Fruit fly (Drosophila melanogaster) whole organism, embryonic: ENCODE measurements around the gene CG31287.
A peak's percentile ranks its signal among the peaks of the same experiment; 100 is the strongest.

Source experiments
- Atf-2 ChIP-seq: fragments of 200-800 bp; sonication (Bioruptor generic); optimal IDR thresholded peaks from 2 replicates; lab custom pipeline; 2016; ENCODE audit warnings: missing biosample characterization, missing genetic modification characterization
- BEAF-32 ChIP-seq: fragments of 200-800 bp; sonication (Bioruptor generic); optimal IDR thresholded peaks from 3 replicates; lab custom pipeline; 2017; ENCODE audit warnings: missing biosample characterization, missing genetic modification characterization, mild to moderate bottlenecking, moderate library complexity, missing genetic modification reagents
- CG10565 ChIP-seq: fragments of 200-800 bp; sonication (Bioruptor generic); optimal IDR thresholded peaks from 3 replicates; lab custom pipeline; 2016; ENCODE audit warnings: missing biosample characterization, mild to moderate bottlenecking, missing genetic modification characterization
- CG11247 ChIP-seq: fragments of 200-800 bp; sonication (Bioruptor generic); IDR thresholded peaks from 2 replicates; pipeline ENCODE4 v1.3.6; 2022; ENCODE audit warnings: missing biosample characterization, missing genetic modification characterization
- CG11504 ChIP-seq: fragments of 200-800 bp; sonication (Bioruptor generic); optimal IDR thresholded peaks from 3 replicates; lab custom pipeline; 2019; ENCODE audit warnings: missing biosample characterization, mild to moderate bottlenecking, missing genetic modification characterization, moderate library complexity
- CG13123 ChIP-seq: fragments of 200-800 bp; sonication (Bioruptor generic); optimal IDR thresholded peaks from 2 replicates; lab custom pipeline; 2016; ENCODE audit warnings: missing biosample characterization, missing genetic modification characterization
- CG13287 ChIP-seq: fragments of 200-800 bp; sonication (Bioruptor generic); IDR thresholded peaks from 2 replicates; pipeline ENCODE4 v1.3.6; 2022; ENCODE audit warnings: missing biosample characterization, missing genetic modification characterization; ENCODE audit not compliant: partially characterized antibody
- CG15696 ChIP-seq: fragments of 200-800 bp; sonication (Bioruptor generic); optimal IDR thresholded peaks from 2 replicates; lab custom pipeline; 2019; ENCODE audit warnings: missing biosample characterization, mild to moderate bottlenecking, missing genetic modification characterization, moderate library complexity
- CG16779 ChIP-seq: fragments of 200-800 bp; sonication (Bioruptor generic); IDR thresholded peaks from 2 replicates; pipeline ENCODE4 v1.3.6; 2022; ENCODE audit warnings: missing biosample characterization, missing genetic modification characterization
- CG1792 ChIP-seq: fragments of 200-800 bp; sonication (Bioruptor generic); optimal IDR thresholded peaks from 2 replicates; lab custom pipeline; 2016; ENCODE audit warnings: missing biosample characterization, missing genetic modification characterization
- CG2116 ChIP-seq: fragments of 200-800 bp; sonication (Bioruptor generic); optimal IDR thresholded peaks from 3 replicates; lab custom pipeline; 2018; ENCODE audit warnings: missing biosample characterization, mild to moderate bottlenecking, missing genetic modification characterization
- CG30403 ChIP-seq: fragments of 200-800 bp; sonication (Bioruptor generic); optimal IDR thresholded peaks from 3 replicates; lab custom pipeline; 2016; ENCODE audit warnings: missing biosample characterization, missing genetic modification characterization
- CG4282 ChIP-seq: fragments of 200-800 bp; sonication (Bioruptor generic); optimal IDR thresholded peaks from 2 replicates; lab custom pipeline; 2016; ENCODE audit warnings: missing biosample characterization, missing genetic modification characterization
- CG6254 ChIP-seq: fragments of 200-800 bp; sonication (Bioruptor generic); optimal IDR thresholded peaks from 3 replicates; lab custom pipeline; 2017; ENCODE audit warnings: mild to moderate bottlenecking, missing biosample characterization, missing genetic modification reagents, missing genetic modification characterization
- CG7928 ChIP-seq: fragments of 200-800 bp; sonication (Bioruptor generic); optimal IDR thresholded peaks from 2 replicates; lab custom pipeline; 2017; ENCODE audit warnings: missing biosample characterization, mild to moderate bottlenecking, missing genetic modification characterization
- CG7963 ChIP-seq: fragments of 200-800 bp; sonication (Bioruptor generic); IDR thresholded peaks from 3 replicates; pipeline ENCODE4 v1.3.6; 2022; ENCODE audit warnings: missing biosample characterization, missing genetic modification characterization; ENCODE audit not compliant: partially characterized antibody
- CG8089 ChIP-seq: fragments of 200-800 bp; sonication (Bioruptor generic); optimal IDR thresholded peaks from 3 replicates; lab custom pipeline; 2016; ENCODE audit warnings: missing biosample characterization, missing genetic modification characterization
- CG8359 ChIP-seq: fragments of 200-800 bp; sonication (Bioruptor generic); optimal IDR thresholded peaks from 2 replicates; lab custom pipeline; 2017; ENCODE audit warnings: missing biosample characterization, mild to moderate bottlenecking, missing genetic modification characterization, borderline replicate concordance
- CG8388 ChIP-seq: fragments of 200-800 bp; sonication (Bioruptor generic); optimal IDR thresholded peaks from 2 replicates; lab custom pipeline; 2019; ENCODE audit warnings: missing biosample characterization, mild to moderate bottlenecking, missing genetic modification characterization, moderate library complexity
- CG8765 ChIP-seq: fragments of 200-800 bp; sonication (Bioruptor generic); IDR thresholded peaks from 2 replicates; pipeline ENCODE4 v1.3.6; 2022; ENCODE audit warnings: missing biosample characterization, missing genetic modification characterization
- CG9727 ChIP-seq: fragments of 200-800 bp; sonication (Bioruptor generic); optimal IDR thresholded peaks from 3 replicates; lab custom pipeline; 2017; ENCODE audit warnings: missing biosample characterization, mild to moderate bottlenecking, missing genetic modification characterization
- CG9817 ChIP-seq: fragments of 200-800 bp; sonication (Bioruptor generic); optimal IDR thresholded peaks from 2 replicates; lab custom pipeline; 2018; ENCODE audit warnings: missing biosample characterization, mild to moderate bottlenecking, missing genetic modification characterization, moderate library complexity
- CG9876 ChIP-seq: fragments of 200-800 bp; sonication (Bioruptor generic); optimal IDR thresholded peaks from 2 replicates; lab custom pipeline; 2016; ENCODE audit warnings: missing biosample characterization, missing genetic modification characterization
- CTCF ChIP-seq: fragments of 200-800 bp; sonication (Bioruptor generic); optimal IDR thresholded peaks from 2 replicates; lab custom pipeline; 2017; ENCODE audit warnings: missing biosample characterization, mild to moderate bottlenecking, missing genetic modification characterization, moderate library complexity
- Dbx ChIP-seq: fragments of 200-800 bp; sonication (Bioruptor generic); IDR thresholded peaks from 3 replicates; pipeline ENCODE4 v1.3.6; 2022; ENCODE audit warnings: missing biosample characterization, missing genetic modification characterization
- Fer1 ChIP-seq: fragments of 200-800 bp; sonication (Bioruptor generic); optimal IDR thresholded peaks from 2 replicates; lab custom pipeline; 2017; ENCODE audit warnings: missing biosample characterization, mild to moderate bottlenecking, missing genetic modification characterization
- Hmx ChIP-seq: fragments of 200-800 bp; sonication (Bioruptor generic); optimal IDR thresholded peaks from 2 replicates; lab custom pipeline; 2016; ENCODE audit warnings: missing biosample characterization, missing genetic modification characterization
- Lpt ChIP-seq: fragments of >200 bp; optimal IDR thresholded peaks from 2 replicates; lab custom pipeline; 2018; ENCODE audit warnings: missing biosample characterization, missing genetic modification characterization
- Med ChIP-seq: fragments of 200-800 bp; sonication (Bioruptor generic); peaks from one replicate; lab custom pipeline; 2016; ENCODE audit warnings: missing biosample characterization, missing genetic modification characterization, mild to moderate bottlenecking, inconsistent platforms, moderate library complexity
- Meics ChIP-seq: fragments of 200-800 bp; sonication (Bioruptor generic); optimal IDR thresholded peaks from 2 replicates; lab custom pipeline; 2017; ENCODE audit warnings: missing biosample characterization, mild to moderate bottlenecking, missing genetic modification characterization
- Optix ChIP-seq: fragments of 200-800 bp; sonication (Bioruptor generic); IDR thresholded peaks from 3 replicates; pipeline ENCODE4 v1.3.6; 2022; ENCODE audit warnings: missing biosample characterization, missing genetic modification characterization
- Pdp1 ChIP-seq, 2 experiments: fragments of 200-800 bp; sonication (Bioruptor generic); optimal IDR thresholded peaks; 3 replicates each; lab custom pipeline; 2016; ENCODE audit warnings: missing biosample characterization in 2 of 2, missing genetic modification characterization in 2 of 2, mild to moderate bottlenecking in 1 of 2, moderate library complexity in 1 of 2
- Ptx1 ChIP-seq: fragments of 200-800 bp; sonication (Bioruptor generic); IDR thresholded peaks from 2 replicates; pipeline ENCODE4 v1.3.6; 2022; ENCODE audit warnings: missing biosample characterization, missing genetic modification characterization
- Rx ChIP-seq: fragments of 200-800 bp; sonication (Bioruptor generic); IDR thresholded peaks from 2 replicates; pipeline ENCODE4 v1.3.6; 2022; ENCODE audit warnings: missing biosample characterization, missing genetic modification characterization
- Sox100B ChIP-seq: fragments of 200-800 bp; sonication (Bioruptor generic); optimal IDR thresholded peaks from 3 replicates; lab custom pipeline; 2018; ENCODE audit warnings: missing biosample characterization, mild to moderate bottlenecking, missing genetic modification characterization
- Spps ChIP-seq: fragments of 200-800 bp; sonication (Bioruptor generic); optimal IDR thresholded peaks from 2 replicates; lab custom pipeline; 2018; ENCODE audit warnings: missing biosample characterization, mild to moderate bottlenecking, missing genetic modification characterization
- cato ChIP-seq: fragments of 200-800 bp; sonication (Bioruptor generic); optimal IDR thresholded peaks from 2 replicates; lab custom pipeline; 2016; ENCODE audit warnings: missing biosample characterization, missing genetic modification characterization, borderline replicate concordance
- cg ChIP-seq: fragments of 200-800 bp; sonication (Bioruptor generic); optimal IDR thresholded peaks from 3 replicates; lab custom pipeline; 2019; ENCODE audit warnings: missing biosample characterization, mild to moderate bottlenecking, missing genetic modification characterization, moderate library complexity
- dan ChIP-seq: fragments of 200-800 bp; sonication (Bioruptor generic); IDR thresholded peaks from 2 replicates; pipeline ENCODE4 v1.3.6; 2022; ENCODE audit warnings: missing biosample characterization, missing genetic modification characterization
- dati ChIP-seq: fragments of 200-800 bp; sonication (Bioruptor generic); IDR thresholded peaks from 2 replicates; pipeline ENCODE4 v1.3.6; 2022; ENCODE audit warnings: missing biosample characterization, missing genetic modification characterization
- en ChIP-seq: fragments of 200-800 bp; sonication (Bioruptor generic); optimal IDR thresholded peaks from 2 replicates; lab custom pipeline; 2016; ENCODE audit warnings: missing biosample characterization, missing genetic modification characterization
- grau ChIP-seq: fragments of 200-800 bp; optimal IDR thresholded peaks from 3 replicates; lab custom pipeline; 2019; ENCODE audit warnings: missing biosample characterization, mild to moderate bottlenecking, missing genetic modification characterization, moderate library complexity
- h ChIP-seq: fragments of >200 bp; optimal IDR thresholded peaks from 2 replicates; lab custom pipeline; 2017
- jing ChIP-seq: fragments of 200-800 bp; sonication (Bioruptor generic); optimal IDR thresholded peaks from 2 replicates; lab custom pipeline; 2018; ENCODE audit warnings: missing biosample characterization, mild to moderate bottlenecking, missing genetic modification characterization
- luna ChIP-seq: fragments of 200-800 bp; sonication (Bioruptor generic); optimal IDR thresholded peaks from 2 replicates; lab custom pipeline; 2016; ENCODE audit warnings: missing biosample characterization, missing genetic modification characterization
- mam ChIP-seq: fragments of 200-800 bp; sonication (Bioruptor generic); optimal IDR thresholded peaks from 3 replicates; lab custom pipeline; 2016; ENCODE audit warnings: missing biosample characterization, missing genetic modification characterization
- otp ChIP-seq: fragments of 200-800 bp; sonication (Bioruptor generic); IDR thresholded peaks from 3 replicates; pipeline ENCODE4, ENCODE4 v1.3.6; 2022; ENCODE audit warnings: missing biosample characterization, missing genetic modification characterization
- row ChIP-seq: fragments of 200-800 bp; sonication (Bioruptor generic); IDR thresholded peaks from 3 replicates; pipeline ENCODE4 v1.3.6; 2022; ENCODE audit warnings: missing biosample characterization, missing genetic modification characterization
- shn ChIP-seq: fragments of 200-800 bp; sonication (Bioruptor generic); optimal IDR thresholded peaks from 3 replicates; lab custom pipeline; 2016; ENCODE audit warnings: missing biosample characterization, missing genetic modification characterization
- sim ChIP-seq: fragments of 200-800 bp; sonication (Bioruptor generic); IDR thresholded peaks from 2 replicates; pipeline ENCODE4 v1.3.6; 2022; ENCODE audit warnings: missing biosample characterization, missing genetic modification characterization
- so ChIP-seq: fragments of 200-800 bp; sonication (Bioruptor generic); IDR thresholded peaks from 3 replicates; pipeline ENCODE4 v1.3.6; 2022; ENCODE audit warnings: missing biosample characterization, missing genetic modification characterization
- twi ChIP-seq: fragments of 200-800 bp; optimal IDR thresholded peaks from 2 replicates; lab custom pipeline; 2019; ENCODE audit warnings: missing biosample characterization, mild to moderate bottlenecking, missing genetic modification characterization, moderate library complexity
- unc-4 ChIP-seq: fragments of 200-800 bp; sonication (Bioruptor generic); IDR thresholded peaks from 2 replicates; pipeline ENCODE4 v1.3.6; 2022; ENCODE audit warnings: missing biosample characterization, missing genetic modification characterization; ENCODE audit not compliant: partially characterized antibody
- zfh1 ChIP-seq: fragments of 200-800 bp; sonication (Bioruptor generic); IDR thresholded peaks from 3 replicates; pipeline ENCODE4 v1.3.6; 2022; ENCODE audit warnings: missing biosample characterization, missing genetic modification characterization

Gene CG31287

DNA sequence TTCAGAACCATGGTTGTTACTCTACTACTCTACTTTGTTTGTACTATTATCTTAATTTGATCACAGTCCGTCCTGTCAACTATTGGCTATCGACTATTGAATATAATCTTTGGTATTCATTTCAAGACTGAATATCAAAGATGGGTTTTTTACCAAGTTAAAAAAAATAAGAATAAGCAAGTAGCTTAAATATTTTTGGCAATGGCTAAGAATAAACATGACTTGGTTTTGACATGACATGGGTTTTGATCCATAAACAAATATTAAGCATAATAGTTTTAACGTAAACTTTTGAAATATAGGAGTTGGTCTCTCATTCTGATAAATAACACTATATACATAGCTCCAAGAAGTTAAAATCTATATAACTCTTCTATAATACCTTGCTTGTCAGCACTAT lies 38.7 kb downstream of the CG31287 start (continued):
- peak; percentile 69 for TF ChIP-seq Sox100B (GFP tag; lab: Kevin White, UChicago)
- peak; percentile 39 for TF ChIP-seq Hmx (GFP tag; lab: Kevin White, UChicago)
- no peak for TF ChIP-seq CG9876 (GFP tag; lab: Kevin White, UChicago)
- TF ChIP-seq CG4282 (GFP tag; lab: Kevin White, UChicago): no peak
- TF ChIP-seq CG2116 (GFP tag; lab: Kevin White, UChicago): no peak
- no peak for TF ChIP-seq BEAF-32 (GFP tag; lab: Kevin White, UChicago)
- no peak for TF ChIP-seq Optix
- TF ChIP-seq CG11247 (GFP tag; lab: Robert Waterston, UW): no peak
- TF ChIP-seq CTCF (GFP tag; lab: Kevin White, UChicago): no peak
- peak; percentile 51 for TF ChIP-seq CG9727
- peak; percentile 41 for TF ChIP-seq CG11504 (tag; lab: Kevin White, UChicago)
- no peak for TF ChIP-seq Med (GFP tag; lab: Kevin White, UChicago)
- no peak for TF ChIP-seq sim (GFP tag; lab: Robert Waterston, UW)
- no peak for TF ChIP-seq CG1792 (GFP tag; lab: Kevin White, UChicago)
- no peak for TF ChIP-seq en (GFP tag; lab: Kevin White, UChicago)
- no peak for TF ChIP-seq Pdp1 (GFP tag; optimal IDR thresholded peaks at IDR 0.05; lab: Kevin White, UChicago)
- TF ChIP-seq CG8388 (GFP tag; lab: Kevin White, UChicago): no peak
- TF ChIP-seq Spps: no peak
- TF ChIP-seq CG8765 (GFP tag; lab: Robert Waterston, UW): no peak
- no peak for TF ChIP-seq shn
- TF ChIP-seq Fer1 (GFP tag; lab: Kevin White, UChicago): no peak
- no peak for TF ChIP-seq CG7963
- no peak for TF ChIP-seq luna
- no peak for TF ChIP-seq h (lab: Kevin White, UChicago)
- TF ChIP-seq dati (GFP tag; lab: Robert Waterston, UW): no peak
- TF ChIP-seq cato: no peak
- TF ChIP-seq unc-4 (GFP tag; lab: Robert Waterston, UW): no peak
- TF ChIP-seq, all 482 proteins: peak for 35

DNA sequence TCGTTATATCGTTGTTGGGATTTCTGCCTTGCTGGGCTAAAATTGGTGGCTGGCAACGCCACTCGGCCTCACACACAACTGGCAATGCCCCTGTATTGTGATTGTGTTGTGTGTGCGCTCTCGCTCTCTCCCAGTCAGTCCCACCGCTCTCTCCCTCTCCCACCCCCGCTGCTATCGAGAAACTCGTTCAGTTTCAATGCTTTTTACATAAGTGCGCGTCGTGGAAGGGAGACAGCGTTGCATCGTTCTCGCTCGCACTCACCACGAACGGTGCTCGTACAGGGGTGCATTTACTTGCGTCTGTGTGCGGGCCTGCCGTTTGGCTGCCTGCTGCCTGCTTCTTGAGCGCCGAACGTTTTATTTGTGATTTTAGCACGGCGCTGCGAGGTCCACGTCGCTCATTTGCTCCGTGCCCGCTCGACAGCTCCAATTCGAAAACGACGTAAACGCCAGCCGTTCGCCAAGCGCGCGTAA lies 39.3 kb downstream of the CG31287 start:
- no peak for TF ChIP-seq CG8089 (GFP tag; lab: Kevin White, UChicago)
- no peak for TF ChIP-seq row (GFP tag; lab: Robert Waterston, UW)
- no peak for TF ChIP-seq CG10565 (GFP tag; lab: Kevin White, UChicago)
- no peak for TF ChIP-seq Ptx1 (GFP tag; lab: Robert Waterston, UW)
- TF ChIP-seq CG7928: peak; percentile 63
- no peak for TF ChIP-seq Rx
- no peak for TF ChIP-seq Dbx (GFP tag; lab: Robert Waterston, UW)
- no peak for TF ChIP-seq so (GFP tag; lab: Robert Waterston, UW)
- TF ChIP-seq mam (GFP tag; lab: Kevin White, UChicago): no peak
- TF ChIP-seq CG13123 (GFP tag; lab: Kevin White, UChicago): no peak
- TF ChIP-seq Meics (GFP tag; lab: Kevin White, UChicago): peak; percentile 44
- no peak for TF ChIP-seq CG15696 (tag; lab: Kevin White, UChicago)
- TF ChIP-seq CG30403 (GFP tag; lab: Kevin White, UChicago): no peak
- no peak for TF ChIP-seq otp (GFP tag; lab: Robert Waterston, UW)
- no peak for TF ChIP-seq CG16779 (GFP tag; lab: Robert Waterston, UW)
- TF ChIP-seq jing (GFP tag; lab: Kevin White, UChicago): no peak
- no peak for TF ChIP-seq Atf-2 (GFP tag; lab: Kevin White, UChicago)
- TF ChIP-seq CG8359 (GFP tag; lab: Kevin White, UChicago): peak; percentile 4
- no peak for TF ChIP-seq Lpt (GFP tag; lab: Kevin White, UChicago)
- TF ChIP-seq CG13287: no peak
- no peak for TF ChIP-seq zfh1 (GFP tag; lab: Robert Waterston, UW)
- peak; percentile 34 for TF ChIP-seq grau (tag; lab: Kevin White, UChicago)
- TF ChIP-seq twi: peak; percentile 65
- no peak for TF ChIP-seq CG9817 (tag; lab: Kevin White, UChicago)
- peak; percentile 100 for TF ChIP-seq cg (GFP tag; lab: Kevin White, UChicago)
- no peak for TF ChIP-seq dan (GFP tag; lab: Robert Waterston, UW)
- TF ChIP-seq CG6254 (GFP tag; lab: Kevin White, UChicago): peak; percentile 27
